Fruit fly (Drosophila melanogaster): ENCODE results near the gene CG31875.

dm6 chr2L:9982516-9982915 is 20.0 kb downstream of the CG31875 start:
- TF ChIP-seq lola (GFP tag; optimal IDR thresholded peaks at IDR 0.05) (no peak), dmrt93B (GFP tag; optimal IDR thresholded peaks at IDR 0.05) (peak; percentile 76), Rel (GFP tag; optimal IDR thresholded peaks at IDR 0.05) (no peak), Rel (tag; optimal IDR thresholded peaks at IDR 0.05) (peak; percentile 51), CG32264 (GFP tag; optimal IDR thresholded peaks at IDR 0.05) (no peak), N (GFP tag; optimal IDR thresholded peaks at IDR 0.05) (no peak), psq (GFP tag; optimal IDR thresholded peaks at IDR 0.05) (peak; percentile 70), Dfd (GFP tag; optimal IDR thresholded peaks at IDR 0.05) (no peak), sage (GFP tag; optimal IDR thresholded peaks at IDR 0.05) (no peak), Myc (optimal IDR thresholded peaks at IDR 0.05) (no peak), CrebA (GFP tag; optimal IDR thresholded peaks at IDR 0.05; ENCODE audit: borderline replicate concordance) (no peak), pan (optimal IDR thresholded peaks at IDR 0.05) (no peak), OdsH (GFP tag; optimal IDR thresholded peaks at IDR 0.05) (peak; percentile 79), dsf (GFP tag; optimal IDR thresholded peaks at IDR 0.05; ENCODE audit: borderline replicate concordance) (no peak)
